Worm (Caenorhabditis elegans) whole organism, late embryonic: ENCODE data around the gene srh-270.

Source experiments
- K02D7.2 ChIP-seq: sonication (generic microtip); optimal IDR thresholded peaks from 2 replicates; lab custom pipeline; 2017; ENCODE audit warnings: mild to moderate bottlenecking, missing genetic modification characterization, missing compliant biosample characterization
- eyg-1 ChIP-seq: sonication (generic microtip); optimal IDR thresholded peaks from 2 replicates; lab custom pipeline; 2016; ENCODE audit warnings: missing genotype, missing genetic modification characterization, missing compliant biosample characterization
- madf-2 ChIP-seq: sonication (generic microtip); optimal IDR thresholded peaks from 2 replicates; lab custom pipeline; 2017; ENCODE audit warnings: missing genetic modification characterization, missing compliant biosample characterization
- pros-1 ChIP-seq: fragments of 150-350 bp; optimal IDR thresholded peaks from 2 replicates; lab custom pipeline; 2014; ENCODE audit warnings: missing biosample characterization, missing genetic modification reagents, missing genetic modification characterization
- sox-4 ChIP-seq: sonication (generic microtip); optimal IDR thresholded peaks from 2 replicates; lab custom pipeline; 2017; ENCODE audit warnings: mild to moderate bottlenecking, missing genetic modification characterization, inconsistent platforms, missing compliant biosample characterization
- syd-9 ChIP-seq: sonication (generic microtip); optimal IDR thresholded peaks from 2 replicates; lab custom pipeline; 2016; ENCODE audit warnings: mild to moderate bottlenecking, missing genetic modification characterization, moderate library complexity, missing compliant biosample characterization
- unc-42 ChIP-seq: sonication (generic microtip); optimal IDR thresholded peaks from 2 replicates; lab custom pipeline; 2016; ENCODE audit warnings: missing genotype, missing genetic modification characterization, missing compliant biosample characterization
- unc-86 ChIP-seq: sonication (generic microtip); optimal IDR thresholded peaks from 2 replicates; lab custom pipeline; 2016; ENCODE audit warnings: missing genetic modification characterization, missing compliant biosample characterization

DNA sequence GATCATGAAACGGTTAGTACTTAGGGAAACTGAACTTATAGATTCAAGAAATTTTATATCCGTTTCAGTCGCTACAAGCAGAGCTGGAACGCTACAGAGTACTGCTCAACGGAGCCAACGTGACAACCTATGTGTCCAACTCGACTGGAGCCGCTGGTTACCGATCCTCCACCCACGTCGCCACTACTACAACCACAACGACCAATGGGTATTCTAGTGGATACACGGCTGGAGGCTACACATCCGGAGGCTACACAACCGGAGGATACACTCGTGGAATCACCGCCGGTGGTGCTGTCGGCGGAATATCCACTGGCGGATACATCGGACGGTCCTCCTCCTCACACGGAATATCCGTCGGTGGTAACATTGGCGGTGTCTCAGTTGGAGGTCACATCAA, 21.7 kb upstream of the srh-270 start:
- TF ChIP-seq K02D7.2 (tag; lab: Kevin White, UChicago), result no peak
- no peak for TF ChIP-seq unc-86 (tag; lab: Kevin White, UChicago)
- no peak for TF ChIP-seq sox-4 (tag; lab: Kevin White, UChicago)
- TF ChIP-seq eyg-1, result no peak
- no peak for TF ChIP-seq pros-1
- no peak for TF ChIP-seq unc-42 (tag; lab: Kevin White, UChicago)
- no peak for TF ChIP-seq syd-9 (tag; lab: Kevin White, UChicago)
- no peak for TF ChIP-seq madf-2 (tag; lab: Kevin White, UChicago)
